Fruit fly (Drosophila melanogaster) whole organism, embryonic: ENCODE results near the gene CG15912.
A peak's percentile ranks its signal among the peaks of the same experiment; 100 is the strongest.

Experiments
- CG10209 ChIP-seq: fragments of 200-800 bp; sonication (Bioruptor generic); optimal IDR thresholded peaks from 3 replicates; lab custom pipeline; 2017; ENCODE audit warnings: missing biosample characterization, mild to moderate bottlenecking, missing genetic modification characterization, missing genetic modification reagents
- CG11247 ChIP-seq: fragments of 200-800 bp; sonication (Bioruptor generic); IDR thresholded peaks from 2 replicates; pipeline ENCODE4 v1.3.6; 2022; ENCODE audit warnings: missing biosample characterization, missing genetic modification characterization
- CG12155 ChIP-seq: fragments of 200-800 bp; sonication (Bioruptor generic); optimal IDR thresholded peaks from 3 replicates; lab custom pipeline; 2016; ENCODE audit warnings: missing biosample characterization, missing genetic modification characterization
- CG13775 ChIP-seq: fragments of 200-800 bp; sonication (Bioruptor generic); optimal IDR thresholded peaks from 3 replicates; lab custom pipeline; 2017; ENCODE audit warnings: missing biosample characterization, mild to moderate bottlenecking, missing genetic modification characterization
- CG13894 ChIP-seq: fragments of 200-800 bp; sonication (Bioruptor generic); optimal IDR thresholded peaks from 3 replicates; lab custom pipeline; 2018; ENCODE audit warnings: missing biosample characterization, mild to moderate bottlenecking, missing genetic modification characterization, moderate library complexity
- CG15269 ChIP-seq: fragments of 200-800 bp; sonication (Bioruptor generic); optimal IDR thresholded peaks from 2 replicates; lab custom pipeline; 2018; ENCODE audit warnings: missing biosample characterization, mild to moderate bottlenecking, missing genetic modification characterization, moderate library complexity
- CG17912 ChIP-seq: fragments of 200-800 bp; sonication (Bioruptor generic); optimal IDR thresholded peaks from 2 replicates; lab custom pipeline; 2018; ENCODE audit warnings: missing biosample characterization, mild to moderate bottlenecking, missing genetic modification characterization
- CG18011 ChIP-seq: fragments of 200-800 bp; sonication (Bioruptor generic); optimal IDR thresholded peaks from 2 replicates; lab custom pipeline; 2017; ENCODE audit warnings: missing biosample characterization, missing genetic modification characterization, mild to moderate bottlenecking, moderate library complexity, missing genotype
- CG2678 ChIP-seq: fragments of 200-800 bp; sonication (Bioruptor generic); optimal IDR thresholded peaks from 3 replicates; lab custom pipeline; 2019; ENCODE audit warnings: missing biosample characterization, mild to moderate bottlenecking, missing genetic modification characterization, moderate library complexity
- CG30431 ChIP-seq: fragments of 200-800 bp; sonication (Bioruptor generic); optimal IDR thresholded peaks from 2 replicates; lab custom pipeline; 2017; ENCODE audit warnings: missing biosample characterization, missing genetic modification characterization
- CG31441 ChIP-seq: fragments of 200-800 bp; sonication (Bioruptor generic); IDR thresholded peaks from 2 replicates; pipeline ENCODE4 v1.3.6; 2022; ENCODE audit warnings: missing biosample characterization, missing genetic modification characterization
- CG3163 ChIP-seq: fragments of 200-800 bp; sonication (Bioruptor generic); optimal IDR thresholded peaks from 3 replicates; lab custom pipeline; 2016; ENCODE audit warnings: missing biosample characterization, missing genetic modification characterization
- CG42726 ChIP-seq: fragments of 200-800 bp; sonication (Bioruptor generic); IDR thresholded peaks from 2 replicates; pipeline ENCODE4 v1.3.6; 2022; ENCODE audit warnings: missing biosample characterization, missing genetic modification characterization; ENCODE audit not compliant: partially characterized antibody
- CG4404 ChIP-seq: fragments of 200-800 bp; sonication (Bioruptor generic); IDR thresholded peaks from 2 replicates; pipeline ENCODE4 v1.3.6; 2022; ENCODE audit warnings: missing biosample characterization, missing genetic modification characterization
- CG6254 ChIP-seq: fragments of 200-800 bp; sonication (Bioruptor generic); optimal IDR thresholded peaks from 3 replicates; lab custom pipeline; 2017; ENCODE audit warnings: mild to moderate bottlenecking, missing biosample characterization, missing genetic modification reagents, missing genetic modification characterization
- CG6791 ChIP-seq: fragments of 200-800 bp; sonication (Bioruptor generic); IDR thresholded peaks from 3 replicates; pipeline ENCODE4 v1.3.6; 2022; ENCODE audit warnings: missing biosample characterization, missing genetic modification characterization; ENCODE audit not compliant: partially characterized antibody
- CG9727 ChIP-seq: fragments of 200-800 bp; sonication (Bioruptor generic); optimal IDR thresholded peaks from 3 replicates; lab custom pipeline; 2017; ENCODE audit warnings: missing biosample characterization, mild to moderate bottlenecking, missing genetic modification characterization
- CG9817 ChIP-seq: fragments of 200-800 bp; sonication (Bioruptor generic); optimal IDR thresholded peaks from 2 replicates; lab custom pipeline; 2018; ENCODE audit warnings: missing biosample characterization, mild to moderate bottlenecking, missing genetic modification characterization, moderate library complexity
- Ets65A ChIP-seq: fragments of 200-800 bp; sonication (Bioruptor generic); peaks from one replicate; lab custom pipeline; 2016; ENCODE audit warnings: missing biosample characterization, missing genetic modification characterization
- Hsf ChIP-seq: fragments of 200-800 bp; sonication (Bioruptor generic); optimal IDR thresholded peaks from 3 replicates; lab custom pipeline; 2016; ENCODE audit warnings: missing biosample characterization, missing genetic modification characterization
- Med ChIP-seq: fragments of 200-800 bp; sonication (Bioruptor generic); peaks from one replicate; lab custom pipeline; 2016; ENCODE audit warnings: missing biosample characterization, missing genetic modification characterization, mild to moderate bottlenecking, inconsistent platforms, moderate library complexity
- Oli ChIP-seq: fragments of 200-800 bp; sonication (Bioruptor generic); optimal IDR thresholded peaks from 2 replicates; lab custom pipeline; 2018; ENCODE audit warnings: missing biosample characterization, mild to moderate bottlenecking, missing genetic modification characterization, moderate library complexity
- Ptx1 ChIP-seq: fragments of 200-800 bp; sonication (Bioruptor generic); IDR thresholded peaks from 2 replicates; pipeline ENCODE4 v1.3.6; 2022; ENCODE audit warnings: missing biosample characterization, missing genetic modification characterization
- Sry-δ ChIP-seq: fragments of 200-800 bp; sonication (Bioruptor generic); optimal IDR thresholded peaks from 2 replicates; lab custom pipeline; 2016; ENCODE audit warnings: missing biosample characterization, missing genetic modification characterization
- Ssrp ChIP-seq: fragments of 200-800 bp; sonication (Bioruptor generic); optimal IDR thresholded peaks from 2 replicates; lab custom pipeline; 2018; ENCODE audit warnings: missing biosample characterization, mild to moderate bottlenecking, missing genetic modification characterization, moderate library complexity
- Xrp1 ChIP-seq: fragments of 200-800 bp; sonication (Bioruptor generic); IDR thresholded peaks from 2 replicates; pipeline ENCODE4 v1.3.6; 2022; ENCODE audit warnings: missing biosample characterization, missing genetic modification characterization
- ara ChIP-seq: fragments of 200-800 bp; sonication (Bioruptor generic); IDR thresholded peaks from 2 replicates; pipeline ENCODE4 v1.3.6; 2022; ENCODE audit warnings: missing biosample characterization, missing genetic modification characterization
- ase ChIP-seq: fragments of 200-800 bp; sonication (Bioruptor generic); IDR thresholded peaks from 3 replicates; pipeline ENCODE4 v1.3.6; 2022; ENCODE audit warnings: missing biosample characterization, missing genetic modification characterization
- bsh ChIP-seq, 2 experiments: fragments of 200-800 bp; sonication (Bioruptor generic); optimal IDR thresholded peaks; 2 replicates each; lab custom pipeline; 2017 to 2018; ENCODE audit warnings: mild to moderate bottlenecking in 2 of 2, missing biosample characterization in 2 of 2, missing genetic modification characterization in 2 of 2, moderate library complexity in 1 of 2
- chif ChIP-seq, 2 experiments: fragments of 200-800 bp; sonication (Bioruptor generic); optimal IDR thresholded peaks; 3 replicates each; lab custom pipeline; 2016; ENCODE audit warnings: missing biosample characterization in 2 of 2, missing genetic modification characterization in 2 of 2
- ci ChIP-seq: fragments of 200-800 bp; sonication (Bioruptor generic); IDR thresholded peaks from 3 replicates; pipeline ENCODE4 v1.3.6; 2022; ENCODE audit warnings: missing biosample characterization, missing genetic modification characterization
- dysf ChIP-seq: fragments of 200-800 bp; sonication (Bioruptor generic); IDR thresholded peaks from 3 replicates; pipeline ENCODE4 v1.3.6; 2022; ENCODE audit warnings: missing biosample characterization, missing genetic modification characterization
- ewg ChIP-seq: fragments of 200-800 bp; sonication (Bioruptor generic); optimal IDR thresholded peaks from 3 replicates; lab custom pipeline; 2017; ENCODE audit warnings: mild to moderate bottlenecking, missing biosample characterization, missing genetic modification reagents, missing genetic modification characterization
- her ChIP-seq: fragments of 200-800 bp; sonication (Bioruptor generic); optimal IDR thresholded peaks from 2 replicates; lab custom pipeline; 2016; ENCODE audit warnings: missing biosample characterization, missing genetic modification characterization
- hth ChIP-seq: fragments of >200 bp; optimal IDR thresholded peaks from 2 replicates; lab custom pipeline; 2017; ENCODE audit warnings: inconsistent platforms
- kni ChIP-seq: fragments of 200-800 bp; sonication (Bioruptor generic); optimal IDR thresholded peaks from 3 replicates; lab custom pipeline; 2017; ENCODE audit warnings: mild to moderate bottlenecking, missing biosample characterization, missing genetic modification reagents, missing genetic modification characterization
- knrl ChIP-seq: fragments of 200-800 bp; sonication (Bioruptor generic); IDR thresholded peaks from 3 replicates; pipeline ENCODE4 v1.3.6; 2022; ENCODE audit warnings: missing biosample characterization, missing genetic modification characterization; ENCODE audit not compliant: partially characterized antibody
- lab ChIP-seq: fragments of 200-800 bp; sonication (Bioruptor generic); optimal IDR thresholded peaks from 3 replicates; lab custom pipeline; 2017; ENCODE audit warnings: missing biosample characterization, missing genetic modification characterization, mild to moderate bottlenecking, moderate library complexity, missing genetic modification reagents
- lilli ChIP-seq: fragments of 200-800 bp; sonication (Bioruptor generic); optimal IDR thresholded peaks from 3 replicates; lab custom pipeline; 2016; ENCODE audit warnings: missing biosample characterization, missing genetic modification characterization
- phol ChIP-seq: fragments of 200-800 bp; sonication (Bioruptor generic); optimal IDR thresholded peaks from 3 replicates; lab custom pipeline; 2018; ENCODE audit warnings: missing biosample characterization, mild to moderate bottlenecking, missing genetic modification characterization, moderate library complexity
- prd ChIP-seq, 3 experiments: fragments of >200 bp in 2 of 3; fragments of 200-800 bp in 1 of 3; sonication (Bioruptor generic) in 1 of 3; optimal IDR thresholded peaks in 2 of 3; IDR thresholded peaks in 1 of 3; 2 replicates in 2 of 3; 3 replicates in 1 of 3; pipeline versions ENCODE4 v1.3.6 to Lab custom; 2017 to 2022; ENCODE audit warnings: missing biosample characterization in 1 of 3, missing genetic modification characterization in 1 of 3
- pros ChIP-seq: fragments of 200-800 bp; sonication (Bioruptor generic); optimal IDR thresholded peaks from 3 replicates; lab custom pipeline; 2019; ENCODE audit warnings: missing biosample characterization, mild to moderate bottlenecking, missing genetic modification characterization, moderate library complexity
- psq ChIP-seq: fragments of 200-800 bp; sonication (Bioruptor generic); optimal IDR thresholded peaks from 2 replicates; lab custom pipeline; 2017; ENCODE audit warnings: missing biosample characterization, missing genetic modification characterization
- pum ChIP-seq: fragments of 200-800 bp; sonication (Bioruptor generic); optimal IDR thresholded peaks from 2 replicates; lab custom pipeline; 2016; ENCODE audit warnings: missing biosample characterization, missing genetic modification characterization
- sqz ChIP-seq: fragments of 200-800 bp; sonication (Bioruptor generic); optimal IDR thresholded peaks from 3 replicates; lab custom pipeline; 2018; ENCODE audit warnings: missing biosample characterization, mild to moderate bottlenecking, missing genetic modification characterization
- stwl ChIP-seq: fragments of 200-800 bp; sonication (Bioruptor generic); optimal IDR thresholded peaks from 3 replicates; lab custom pipeline; 2018; ENCODE audit warnings: missing biosample characterization, mild to moderate bottlenecking, missing genetic modification characterization, moderate library complexity
- tin ChIP-seq: fragments of 200-800 bp; sonication (Bioruptor generic); optimal IDR thresholded peaks from 3 replicates; lab custom pipeline; 2016; ENCODE audit warnings: missing biosample characterization, missing genetic modification characterization
- tio ChIP-seq: fragments of 200-800 bp; sonication (Bioruptor generic); optimal IDR thresholded peaks from 2 replicates; lab custom pipeline; 2017; ENCODE audit warnings: missing biosample characterization, missing genetic modification characterization, inconsistent platforms
- zen ChIP-seq: fragments of 200-800 bp; sonication (Bioruptor generic); optimal IDR thresholded peaks from 3 replicates; lab custom pipeline; 2018; ENCODE audit warnings: missing biosample characterization, mild to moderate bottlenecking, missing genetic modification characterization, moderate library complexity

CG15912 gene

dm6 chrX:4505318-4505717 lies 43.6 kb upstream of the CG15912 start (continued):
- no peak for TF ChIP-seq CG6791 (GFP tag; lab: Robert Waterston, UW)
- no peak for TF ChIP-seq sqz (GFP tag; lab: Kevin White, UChicago)
- 0 out of 2 replicates have a peak, but pooled peaks have one; percentile 37 for TF ChIP-seq ara
- peak; percentile 6 for TF ChIP-seq CG30431 (GFP tag; lab: Kevin White, UChicago)
- TF ChIP-seq ewg (GFP tag; lab: Kevin White, UChicago), result no peak
- peak; percentile 60 for TF ChIP-seq CG9727 (GFP tag; lab: Kevin White, UChicago)
- TF ChIP-seq prd (optimal IDR thresholded peaks at IDR 0.05; lab: Kevin White, UChicago), result no peak
- TF ChIP-seq prd (GFP tag; IDR thresholded peaks at IDR 0.05; lab: Robert Waterston, UW), result peak; percentile 59; the same call in 2 of the 3 replicates
- TF ChIP-seq Ssrp (tag; lab: Kevin White, UChicago), result peak; percentile 13
- no peak for TF ChIP-seq CG12155 (GFP tag; lab: Kevin White, UChicago)
- TF ChIP-seq hth (lab: Kevin White, UChicago), result no peak
- TF ChIP-seq pum (GFP tag; lab: Kevin White, UChicago), result peak; percentile 23
- no peak for TF ChIP-seq psq (GFP tag; lab: Kevin White, UChicago)
- TF ChIP-seq lilli (GFP tag; lab: Kevin White, UChicago), result peak; percentile 39
- TF ChIP-seq Sry-δ, result no peak
- TF ChIP-seq lab (GFP tag; lab: Kevin White, UChicago), result peak; percentile 14
- TF ChIP-seq ase (GFP tag; lab: Robert Waterston, UW), result no peak
- TF ChIP-seq Xrp1, result peak; percentile 61; the same call in 1 of the 2 replicates
- TF ChIP-seq tio (GFP tag; lab: Kevin White, UChicago), result peak; percentile 15
- no peak for TF ChIP-seq pros (GFP tag; lab: Kevin White, UChicago)
- peak; percentile 24 for TF ChIP-seq zen (tag; lab: Kevin White, UChicago)
- TF ChIP-seq CG6254 (GFP tag; lab: Kevin White, UChicago), result peak; percentile 5
- no peak for TF ChIP-seq kni (GFP tag; lab: Kevin White, UChicago)
- TF ChIP-seq her (GFP tag; lab: Kevin White, UChicago), result no peak
- TF ChIP-seq CG4404 (GFP tag; lab: Robert Waterston, UW), result peak; percentile 39
- peak; percentile 2 for TF ChIP-seq CG9817 (tag; lab: Kevin White, UChicago)
- 0 out of 2 replicates have a peak, but pooled peaks have one; percentile 17 for TF ChIP-seq Ptx1 (GFP tag; lab: Robert Waterston, UW)
- peak; percentile 12 for TF ChIP-seq tin (GFP tag; lab: Kevin White, UChicago)
- no peak for TF ChIP-seq CG13894
- peak; percentile 9 for TF ChIP-seq Ets65A (GFP tag; lab: Kevin White, UChicago)
- TF ChIP-seq phol (tag; lab: Kevin White, UChicago), result peak; percentile 11
- TF ChIP-seq CG17912 (GFP tag; lab: Kevin White, UChicago), result no peak
- peak; percentile 35 for TF ChIP-seq CG2678 (tag; lab: Kevin White, UChicago)
- peak; percentile 72 for TF ChIP-seq Med
- peak; percentile 11 for TF ChIP-seq CG10209 (GFP tag; lab: Kevin White, UChicago)
- TF ChIP-seq bsh (GFP tag; optimal IDR thresholded peaks at IDR 0.05; lab: Kevin White, UChicago), result peak in 1 of 2 experiments; percentile 39
- peak in 1 of 2 experiments; percentile 50 for TF ChIP-seq chif (GFP tag; optimal IDR thresholded peaks at IDR 0.05; lab: Kevin White, UChicago)
- TF ChIP-seq CG13775 (GFP tag; lab: Kevin White, UChicago), result peak; percentile 11
- no peak for TF ChIP-seq CG42726
- peak; percentile 19 for TF ChIP-seq Hsf (GFP tag; lab: Kevin White, UChicago)
- TF ChIP-seq Oli (tag; lab: Kevin White, UChicago), result peak; percentile 14
- 0 out of 3 replicates have a peak, but pooled peaks have one; percentile 33 for TF ChIP-seq ci (GFP tag; lab: Robert Waterston, UW)
- no peak for TF ChIP-seq CG18011 (GFP tag; lab: Kevin White, UChicago)
- no peak for TF ChIP-seq knrl (GFP tag; lab: Robert Waterston, UW)
- no peak for TF ChIP-seq stwl (tag; lab: Kevin White, UChicago)
- TF ChIP-seq CG15269 (tag; lab: Kevin White, UChicago), result peak; percentile 17
- 0 out of 3 replicates have a peak, but pooled peaks have one; percentile 12 for TF ChIP-seq dysf (GFP tag; lab: Robert Waterston, UW)
- no peak for TF ChIP-seq CG3163 (GFP tag; lab: Kevin White, UChicago)
- TF ChIP-seq CG31441, result peak; percentile 23; the same call in 1 of the 2 replicates
- no peak for TF ChIP-seq CG11247
